Fruit fly (Drosophila melanogaster) whole organism, adult: Measurements from ENCODE around the gene CG4880.

Experiments
- cic ChIP-seq: fragments of 200-800 bp; sonication (Bioruptor generic); optimal IDR thresholded peaks from 2 replicates; lab custom pipeline; 2017; ENCODE audit warnings: missing biosample characterization, mild to moderate bottlenecking, missing genetic modification characterization, moderate library complexity
- ovo ChIP-seq: fragments of 200-800 bp; sonication (Bioruptor generic); optimal IDR thresholded peaks from 2 replicates; lab custom pipeline; 2016; ENCODE audit warnings: missing biosample characterization, missing genetic modification characterization

dm6 chrX:16930465-16931286 is 44.1 kb downstream of the CG4880 start:
- TF ChIP-seq cic (GFP tag; lab: Kevin White, UChicago): no peak
- TF ChIP-seq ovo (GFP tag; lab: Kevin White, UChicago): no peak
